Worm (Caenorhabditis elegans) whole organism, young adult: Measurements from ENCODE around the gene wdr-83.

Experiments
- hlh-12 ChIP-seq: sonication (generic microtip); optimal IDR thresholded peaks from 2 replicates; lab custom pipeline; 2016; ENCODE audit warnings: missing genetic modification characterization, missing compliant biosample characterization
- lin-35 ChIP-seq, 3 experiments: fragments of 150-350 bp in 2 of 3; sonication (generic microtip) in 1 of 3; optimal IDR thresholded peaks; 2 replicates each; lab custom pipeline; 2014 to 2018; ENCODE audit warnings: missing biosample characterization in 3 of 3, missing genetic modification characterization in 3 of 3, missing genetic modification reagents in 3 of 3
- somi-1 ChIP-seq: fragments of 200-800 bp; sonication (Bioruptor generic); optimal IDR thresholded peaks from 2 replicates; lab custom pipeline; 2018; ENCODE audit warnings: mild to moderate bottlenecking, missing genetic modification characterization, missing compliant biosample characterization

ce11 chrII:5014399-5014798 lies 17.1 kb downstream of the wdr-83 start, which contains the start of gene F59A6.2:
- TF ChIP-seq hlh-12 (tag; lab: Kevin White, UChicago) = no peak
- TF ChIP-seq somi-1 (GFP tag; lab: Kevin White, UChicago) = no peak
- no peak for TF ChIP-seq lin-35 (GFP tag; optimal IDR thresholded peaks at IDR 0.05; lab: Kevin White, UChicago)
